Worm (Caenorhabditis elegans): ENCODE data around the gene D1086.6.

- no peak for TF ChIP-seq blmp-1 (tag; optimal IDR thresholded peaks at IDR 0.05)
- TF ChIP-seq unc-62 (GFP tag; optimal IDR thresholded peaks at IDR 0.05): no peak
- TF ChIP-seq pha-4 (tag; optimal IDR thresholded peaks at IDR 0.05): no peak
- no peak for TF ChIP-seq unc-39 (tag; optimal IDR thresholded peaks at IDR 0.05)
- no peak for TF ChIP-seq ztf-11 (tag; optimal IDR thresholded peaks at IDR 0.05)
- TF ChIP-seq elt-1 (tag; optimal IDR thresholded peaks at IDR 0.05; ENCODE audit: borderline replicate concordance, insufficient read depth): no peak
Observed at ce11 chrV:14094546-14094945, 14.9 kb downstream of the D1086.6 start.
